Fruit fly (Drosophila melanogaster): ENCODE results near the gene Hmt-1.

- TF ChIP-seq CG12155 (GFP tag; optimal IDR thresholded peaks at IDR 0.05), result no peak
- no peak for TF ChIP-seq hbn (GFP tag; IDR thresholded peaks at IDR 0.05; ENCODE audit: partially characterized antibody)
- no peak for TF ChIP-seq C15 (GFP tag; IDR thresholded peaks at IDR 0.05)
- no peak for TF ChIP-seq disco-r (GFP tag; optimal IDR thresholded peaks at IDR 0.05)
- no peak for TF ChIP-seq CG8478 (optimal IDR thresholded peaks at IDR 0.05)
- TF ChIP-seq CG2712 (tag; optimal IDR thresholded peaks at IDR 0.05), result no peak
- peak; percentile 47 for TF ChIP-seq nom (GFP tag; optimal IDR thresholded peaks at IDR 0.05)
- TF ChIP-seq ranshi (GFP tag; IDR thresholded peaks at IDR 0.05), result no peak
- no peak for TF ChIP-seq Hr78 (GFP tag; optimal IDR thresholded peaks at IDR 0.05)
- no peak for TF ChIP-seq CG1792 (GFP tag; optimal IDR thresholded peaks at IDR 0.05)
- no peak for TF ChIP-seq CG10565 (GFP tag; optimal IDR thresholded peaks at IDR 0.05)
- no peak for TF ChIP-seq Neu2 (GFP tag; optimal IDR thresholded peaks at IDR 0.05; ENCODE audit: borderline replicate concordance)
- no peak for TF ChIP-seq cg (GFP tag; optimal IDR thresholded peaks at IDR 0.05)
- no peak for TF ChIP-seq CG13624 (GFP tag; optimal IDR thresholded peaks at IDR 0.05)
These were observed 46.9 kb downstream of the Hmt-1 start for dm6 chr3R:15810369-15810768.
